Worm (Caenorhabditis elegans) whole organism, L3 larva: ENCODE measurements around the gene F46B3.16.

ENCODE experiments used
- ZK546.5 ChIP-seq: sonication (generic microtip); optimal IDR thresholded peaks from 2 replicates; lab custom pipeline; 2017; ENCODE audit warnings: missing biosample characterization, missing genetic modification characterization
- ama-1 ChIP-seq: fragments of 150-350 bp; optimal IDR thresholded peaks from 2 replicates; lab custom pipeline; 2018
- ceh-9 ChIP-seq: sonication (generic microtip); optimal IDR thresholded peaks from 2 replicates; lab custom pipeline; 2018; ENCODE audit warnings: missing biosample characterization, missing genetic modification characterization
- elt-1 ChIP-seq: fragments of 150-350 bp; optimal IDR thresholded peaks from 2 replicates; lab custom pipeline; 2014; ENCODE audit warnings: missing biosample characterization, missing genetic modification characterization
- nhr-25 ChIP-seq: sonication (generic microtip); optimal IDR thresholded peaks from 2 replicates; lab custom pipeline; 2017; ENCODE audit warnings: missing biosample characterization, missing genetic modification characterization
- nhr-67 ChIP-seq: fragments of 150-350 bp; optimal IDR thresholded peaks from 2 replicates; lab custom pipeline; 2014; ENCODE audit warnings: missing biosample characterization, missing genetic modification characterization
- nhr-76 ChIP-seq: fragments of 150-350 bp; sonication (generic microtip); optimal IDR thresholded peaks from 5 replicates; lab custom pipeline; 2014; ENCODE audit warnings: missing biosample characterization, missing genetic modification characterization
- unc-62 ChIP-seq: fragments of 150-350 bp; sonication (generic microtip); optimal IDR thresholded peaks from 4 replicates; lab custom pipeline; 2014; ENCODE audit warnings: missing biosample characterization, missing genetic modification reagents, missing genetic modification characterization

ce11 chrV:20594746-20595145 is 39.7 kb upstream of the F46B3.16 start, which contains the start of gene F26F2.10:
- TF ChIP-seq ZK546.5 (tag; lab: Kevin White, UChicago): no peak
- TF ChIP-seq unc-62 (GFP tag; lab: Kevin White, UChicago): no peak
- no peak for TF ChIP-seq ceh-9 (tag; lab: Kevin White, UChicago)
- no peak for TF ChIP-seq elt-1 (tag; lab: Kevin White, UChicago)
- TF ChIP-seq nhr-25: no peak
- no peak for TF ChIP-seq nhr-67 (tag; lab: Kevin White, UChicago)
- TF ChIP-seq ama-1 (lab: Kevin White, UChicago): no peak
- TF ChIP-seq nhr-76 (tag; lab: Kevin White, UChicago): no peak
